Fruit fly (Drosophila melanogaster) whole organism, wandering third instar larva: Measurements from ENCODE around the gene SelG.

ENCODE experiments used
- Abd-B ChIP-seq: fragments of >200 bp; optimal IDR thresholded peaks from 2 replicates; lab custom pipeline; 2017; ENCODE audit warnings: missing biosample characterization, missing genetic modification characterization
- CG32264 ChIP-seq: fragments of 200-800 bp; sonication (Bioruptor generic); optimal IDR thresholded peaks from 2 replicates; lab custom pipeline; 2016; ENCODE audit warnings: missing biosample characterization, missing genetic modification characterization
- CG9705 ChIP-seq: fragments of 200-800 bp; sonication (Bioruptor generic); optimal IDR thresholded peaks from 2 replicates; lab custom pipeline; 2018; ENCODE audit warnings: missing biosample characterization, mild to moderate bottlenecking, missing genetic modification characterization
- CrebA ChIP-seq: fragments of 200-800 bp; sonication (Bioruptor generic); optimal IDR thresholded peaks from 2 replicates; lab custom pipeline; 2016; ENCODE audit warnings: missing biosample characterization, mild to moderate bottlenecking, missing genetic modification characterization, borderline replicate concordance
- Dfd ChIP-seq: fragments of >200 bp; optimal IDR thresholded peaks from 2 replicates; lab custom pipeline; 2017; ENCODE audit warnings: missing biosample characterization, missing genetic modification characterization
- Dif ChIP-seq: fragments of 200-275, 200-300 bp; sonication (Bioruptor generic); optimal IDR thresholded peaks from 2 replicates; lab custom pipeline; 2018; ENCODE audit warnings: missing biosample characterization, missing genetic modification characterization; ENCODE audit not compliant: partially characterized antibody
- GATAd ChIP-seq: sonication (Bioruptor generic); optimal IDR thresholded peaks from 2 replicates; lab custom pipeline; 2016; ENCODE audit warnings: missing biosample characterization, missing genetic modification characterization
- HLH106 ChIP-seq: fragments of 200-800 bp; optimal IDR thresholded peaks from 3 replicates; lab custom pipeline; 2019; ENCODE audit warnings: missing biosample characterization, mild to moderate bottlenecking, missing genetic modification characterization, moderate library complexity
- Hnf4 ChIP-seq: fragments of 200-800 bp; sonication (Bioruptor generic); optimal IDR thresholded peaks from 2 replicates; lab custom pipeline; 2016; ENCODE audit warnings: missing biosample characterization, mild to moderate bottlenecking, missing genetic modification characterization
- Hr78 ChIP-seq: fragments of >200 bp; optimal IDR thresholded peaks from 2 replicates; lab custom pipeline; 2017; ENCODE audit warnings: missing biosample characterization, missing genetic modification characterization
- Hr83 ChIP-seq: fragments of 200-300 bp; sonication (Bioruptor generic); optimal IDR thresholded peaks from 2 replicates; lab custom pipeline; 2016; ENCODE audit warnings: missing biosample characterization, mild to moderate bottlenecking, missing genetic modification characterization, moderate library complexity; ENCODE audit not compliant: poor library complexity, severe bottlenecking
- Jra ChIP-seq: sonication (Bioruptor generic); optimal IDR thresholded peaks from 2 replicates; lab custom pipeline; 2016; ENCODE audit warnings: missing biosample characterization, missing genetic modification characterization
- Mio ChIP-seq: sonication (Bioruptor generic); optimal IDR thresholded peaks from 2 replicates; lab custom pipeline; 2016; ENCODE audit warnings: missing biosample characterization, missing genetic modification characterization
- Myc ChIP-seq: fragments of >200 bp; optimal IDR thresholded peaks from 2 replicates; lab custom pipeline; 2017
- N ChIP-seq: fragments of >200 bp; optimal IDR thresholded peaks from 2 replicates; lab custom pipeline; 2018; ENCODE audit warnings: missing biosample characterization, missing external identifiers, missing genetic modification characterization
- OdsH ChIP-seq: fragments of 200-800 bp; sonication (Bioruptor generic); optimal IDR thresholded peaks from 2 replicates; lab custom pipeline; 2016; ENCODE audit warnings: missing biosample characterization, mild to moderate bottlenecking, missing genetic modification characterization
- Rel ChIP-seq, 2 experiments: fragments of 200-800 bp; sonication (Bioruptor generic) in 1 of 2; optimal IDR thresholded peaks; 2 replicates in 1 of 2; 3 replicates in 1 of 2; lab custom pipeline; 2016 to 2019; ENCODE audit warnings: mild to moderate bottlenecking in 2 of 2, missing biosample characterization in 2 of 2, missing genetic modification characterization in 2 of 2, moderate library complexity in 1 of 2
- Sp1 ChIP-seq: fragments of 200-800 bp; sonication (Bioruptor generic); optimal IDR thresholded peaks from 3 replicates; lab custom pipeline; 2019; ENCODE audit warnings: missing biosample characterization, mild to moderate bottlenecking, missing genetic modification characterization, moderate library complexity
- Vsx2 ChIP-seq: fragments of 200-300, 225-300 bp; sonication (Bioruptor generic); optimal IDR thresholded peaks from 2 replicates; lab custom pipeline; 2018; ENCODE audit warnings: missing biosample characterization, missing genetic modification characterization; ENCODE audit not compliant: partially characterized antibody
- br ChIP-seq: fragments of 200-800 bp; sonication (Bioruptor generic); optimal IDR thresholded peaks from 2 replicates; lab custom pipeline; 2016; ENCODE audit warnings: missing biosample characterization, missing genetic modification characterization
- brk ChIP-seq: fragments of 200-800 bp; sonication (Bioruptor generic); optimal IDR thresholded peaks from 2 replicates; lab custom pipeline; 2016; ENCODE audit warnings: missing biosample characterization, mild to moderate bottlenecking, missing genetic modification characterization
- dl ChIP-seq, 2 experiments: fragments of 175-275, 200-275 bp in 1 of 2; fragments of 200-275 bp in 1 of 2; sonication (Bioruptor generic); optimal IDR thresholded peaks; lab custom pipeline; 2018; ENCODE audit warnings: mild to moderate bottlenecking in 2 of 2, missing biosample characterization in 2 of 2, missing genetic modification characterization in 2 of 2, moderate library complexity in 2 of 2; ENCODE audit not compliant: partially characterized antibody in 2 of 2, insufficient read depth in 1 of 2
- dmrt93B ChIP-seq: fragments of 200-800 bp; sonication (Bioruptor generic); optimal IDR thresholded peaks from 2 replicates; lab custom pipeline; 2018; ENCODE audit warnings: missing biosample characterization, mild to moderate bottlenecking, missing genetic modification characterization
- dsf ChIP-seq: sonication (Bioruptor generic); optimal IDR thresholded peaks from 2 replicates; lab custom pipeline; 2016; ENCODE audit warnings: missing biosample characterization, missing genetic modification characterization, borderline replicate concordance
- ey ChIP-seq: fragments of 200-800 bp; sonication (Bioruptor generic); optimal IDR thresholded peaks from 2 replicates; lab custom pipeline; 2016; ENCODE audit warnings: missing biosample characterization, missing genetic modification characterization
- foxo ChIP-seq, 2 experiments: fragments of 200-800 bp; sonication (Bioruptor generic); optimal IDR thresholded peaks; 2 replicates in 1 of 2; 3 replicates in 1 of 2; lab custom pipeline; 2016 to 2017; ENCODE audit warnings: missing biosample characterization in 2 of 2, missing genetic modification characterization in 2 of 2
- fru ChIP-seq: fragments of 200-800 bp; sonication (Bioruptor generic); optimal IDR thresholded peaks from 3 replicates; lab custom pipeline; 2016; ENCODE audit warnings: missing biosample characterization, mild to moderate bottlenecking, missing genetic modification characterization
- h ChIP-seq: fragments of 200-800 bp; sonication (Bioruptor generic); optimal IDR thresholded peaks from 3 replicates; lab custom pipeline; 2016; ENCODE audit warnings: missing biosample characterization, mild to moderate bottlenecking, missing genetic modification characterization
- jim ChIP-seq: fragments of 175-275, 200-325 bp; sonication (Bioruptor generic); optimal IDR thresholded peaks from 2 replicates; lab custom pipeline; 2016; ENCODE audit warnings: missing biosample characterization, mild to moderate bottlenecking, missing genetic modification characterization
- lola ChIP-seq: fragments of >200 bp; optimal IDR thresholded peaks from 2 replicates; lab custom pipeline; 2017; ENCODE audit warnings: missing biosample characterization, missing genetic modification characterization
- pan ChIP-seq: fragments of >200 bp; optimal IDR thresholded peaks from 2 replicates; lab custom pipeline; 2017
- psq ChIP-seq: fragments of 200-800 bp; sonication (Bioruptor generic); optimal IDR thresholded peaks from 3 replicates; lab custom pipeline; 2017; ENCODE audit warnings: missing biosample characterization, mild to moderate bottlenecking, missing genetic modification characterization, moderate library complexity
- rgr ChIP-seq: fragments of 200-800 bp; sonication (Bioruptor generic); optimal IDR thresholded peaks from 3 replicates; lab custom pipeline; 2016; ENCODE audit warnings: missing biosample characterization, mild to moderate bottlenecking, missing genetic modification characterization
- sage ChIP-seq: fragments of 200-800 bp; sonication (Bioruptor generic); optimal IDR thresholded peaks from 2 replicates; lab custom pipeline; 2016; ENCODE audit warnings: missing biosample characterization, mild to moderate bottlenecking, missing genetic modification characterization
- sv ChIP-seq: fragments of 200-800 bp; sonication (Bioruptor generic); optimal IDR thresholded peaks from 3 replicates; lab custom pipeline; 2016; ENCODE audit warnings: missing biosample characterization, missing genetic modification characterization
- tai ChIP-seq: sonication (Bioruptor generic); optimal IDR thresholded peaks from 2 replicates; lab custom pipeline; 2016; ENCODE audit warnings: missing biosample characterization, missing genetic modification characterization
- usp ChIP-seq: fragments of >200 bp; optimal IDR thresholded peaks from 2 replicates; lab custom pipeline; 2017; ENCODE audit warnings: missing biosample characterization, missing genetic modification characterization
- woc ChIP-seq: sonication (Bioruptor generic); optimal IDR thresholded peaks from 2 replicates; lab custom pipeline; 2016; ENCODE audit warnings: missing biosample characterization, mild to moderate bottlenecking, missing genetic modification characterization

The SelG gene

DNA sequence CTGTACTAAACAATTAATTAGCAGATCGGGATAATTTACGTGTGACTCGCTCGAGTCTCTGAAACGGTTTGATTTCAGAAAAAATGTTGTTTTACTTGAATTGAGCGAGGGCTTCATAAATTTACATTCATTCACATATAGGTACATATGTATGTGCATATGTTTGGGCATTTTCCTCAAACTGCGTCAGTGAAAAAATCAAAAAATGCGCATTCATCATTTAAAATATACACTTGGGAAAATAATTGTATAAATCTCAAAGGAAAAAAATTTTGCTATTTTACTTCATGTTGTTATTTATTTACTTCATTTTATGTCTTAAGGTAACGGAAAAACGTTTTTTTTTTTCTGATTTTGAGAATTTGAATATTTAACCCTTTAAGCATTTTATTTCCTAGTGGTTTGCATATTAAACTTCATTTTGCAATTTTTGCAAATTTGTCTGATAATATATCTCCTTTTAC lies 19.8 kb downstream of the SelG start, which contains the start of gene CG43156:
Gene CG43156 (minus strand): TSS at position 51 of the 464 bp plus-strand sequence.
- TF ChIP-seq sage (GFP tag; lab: Kevin White, UChicago) (no peak), Dif (GFP tag; lab: Kevin White, UChicago) (no peak), OdsH (GFP tag; lab: Kevin White, UChicago) (no peak), Vsx2 (GFP tag; lab: Kevin White, UChicago) (no peak), lola (GFP tag; lab: Kevin White, UChicago) (no peak), pan (lab: Kevin White, UChicago) (no peak), ey (GFP tag; lab: Kevin White, UChicago) (no peak), Jra (GFP tag; lab: Kevin White, UChicago) (no peak), h (no peak), Dfd (GFP tag; lab: Kevin White, UChicago) (no peak), brk (no peak), CG32264 (GFP tag; lab: Kevin White, UChicago) (no peak), Mio (GFP tag; lab: Kevin White, UChicago) (no peak), CG9705 (GFP tag; lab: Kevin White, UChicago) (no peak), usp (no peak), Rel (GFP tag; optimal IDR thresholded peaks at IDR 0.05; lab: Kevin White, UChicago) (no peak), Rel (tag; optimal IDR thresholded peaks at IDR 0.05; lab: Kevin White, UChicago) (no peak), GATAd (GFP tag; lab: Kevin White, UChicago) (no peak), dl (GFP tag; optimal IDR thresholded peaks at IDR 0.05; lab: Kevin White, UChicago; ENCODE audit: insufficient read depth in 1 of 2, partially characterized antibody in 2 of 2) (no peak), Hr78 (GFP tag; lab: Kevin White, UChicago) (no peak), woc (GFP tag; lab: Kevin White, UChicago) (no peak)

DNA sequence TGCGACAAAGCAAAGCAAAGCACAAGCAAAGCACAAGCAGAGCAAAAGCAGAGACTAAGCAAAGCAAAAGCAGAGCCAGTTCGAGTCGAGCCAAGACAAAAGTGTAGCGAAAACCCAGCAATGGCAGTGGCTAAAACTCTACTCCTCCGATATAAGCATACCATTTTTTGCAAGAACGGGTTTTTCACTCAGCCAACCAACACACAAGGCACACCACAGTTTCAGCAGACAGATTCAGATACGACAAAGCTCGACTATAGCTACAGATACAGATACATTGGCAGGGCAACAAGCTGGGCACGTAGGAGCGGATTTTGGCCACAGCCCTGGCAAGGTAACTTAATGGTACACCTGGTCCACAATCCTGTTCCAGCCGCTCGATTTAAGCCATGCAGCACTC lies 26.5 kb downstream of the SelG start:
- TF ChIP-seq CrebA (GFP tag; lab: Kevin White, UChicago) = no peak
- TF ChIP-seq woc (GFP tag; lab: Kevin White, UChicago) = peak; percentile 21

dm6 chrX:11915154-11915593 lies 28.1 kb downstream of the SelG start:
- peak; percentile 53 for TF ChIP-seq ey (GFP tag; lab: Kevin White, UChicago)
- no peak for TF ChIP-seq tai (GFP tag; lab: Kevin White, UChicago)
- TF ChIP-seq OdsH (GFP tag; lab: Kevin White, UChicago) = peak; percentile 84
- no peak for TF ChIP-seq dsf (GFP tag; lab: Kevin White, UChicago)
- no peak for TF ChIP-seq pan (lab: Kevin White, UChicago)
- peak; percentile 65 for TF ChIP-seq br (GFP tag; lab: Kevin White, UChicago)
- TF ChIP-seq CG9705 (GFP tag; lab: Kevin White, UChicago) = peak; percentile 90
- no peak for TF ChIP-seq Rel (GFP tag; optimal IDR thresholded peaks at IDR 0.05; lab: Kevin White, UChicago)
- peak; percentile 77 for TF ChIP-seq Rel (tag; optimal IDR thresholded peaks at IDR 0.05; lab: Kevin White, UChicago)
- no peak for TF ChIP-seq Dif (GFP tag; lab: Kevin White, UChicago)
- TF ChIP-seq foxo (GFP tag; optimal IDR thresholded peaks at IDR 0.05; lab: Kevin White, UChicago) = peak in 1 of 2 experiments; percentile 83
- TF ChIP-seq Sp1 (GFP tag; lab: Kevin White, UChicago) = peak; percentile 95
- TF ChIP-seq usp = no peak
- no peak for TF ChIP-seq Abd-B
- no peak for TF ChIP-seq Hr83 (GFP tag; lab: Kevin White, UChicago)
- TF ChIP-seq GATAd (GFP tag; lab: Kevin White, UChicago) = no peak
- TF ChIP-seq psq (GFP tag; lab: Kevin White, UChicago) = peak; percentile 79
- TF ChIP-seq Hr78 (GFP tag; lab: Kevin White, UChicago) = no peak
- no peak for TF ChIP-seq Dfd (GFP tag; lab: Kevin White, UChicago)
- TF ChIP-seq rgr (GFP tag; lab: Kevin White, UChicago) = peak; percentile 77
- no peak for TF ChIP-seq CG32264 (GFP tag; lab: Kevin White, UChicago)
- no peak for TF ChIP-seq Jra (GFP tag; lab: Kevin White, UChicago)
- TF ChIP-seq sv (GFP tag; lab: Kevin White, UChicago) = peak; percentile 70
- no peak for TF ChIP-seq CrebA (GFP tag; lab: Kevin White, UChicago)
- no peak for TF ChIP-seq lola (GFP tag; lab: Kevin White, UChicago)
- no peak for TF ChIP-seq sage (GFP tag; lab: Kevin White, UChicago)
- TF ChIP-seq N (GFP tag; lab: Kevin White, UChicago) = no peak
- TF ChIP-seq Myc = no peak
- no peak for TF ChIP-seq Mio (GFP tag; lab: Kevin White, UChicago)
- TF ChIP-seq HLH106 (tag; lab: Kevin White, UChicago) = peak; percentile 96
- TF ChIP-seq woc (GFP tag; lab: Kevin White, UChicago) = peak; percentile 65
- no peak for TF ChIP-seq dl (GFP tag; optimal IDR thresholded peaks at IDR 0.05; lab: Kevin White, UChicago; ENCODE audit: insufficient read depth in 1 of 2, partially characterized antibody in 2 of 2)
- peak; percentile 77 for TF ChIP-seq fru (GFP tag; lab: Kevin White, UChicago)
- peak; percentile 77 for TF ChIP-seq h
- TF ChIP-seq dmrt93B (GFP tag; lab: Kevin White, UChicago) = peak; percentile 84
- no peak for TF ChIP-seq Vsx2 (GFP tag; lab: Kevin White, UChicago)
- TF ChIP-seq brk = peak; percentile 65
- peak; percentile 37 for TF ChIP-seq Hnf4 (GFP tag; lab: Kevin White, UChicago)
- no peak for TF ChIP-seq jim (GFP tag; lab: Kevin White, UChicago)
